Fruit fly (Drosophila melanogaster) whole organism, embryonic: ENCODE data around the gene CG17121.

Source experiments
- Abd-B ChIP-seq: fragments of 200-800 bp; sonication (Bioruptor generic); optimal IDR thresholded peaks from 2 replicates; lab custom pipeline; 2018; ENCODE audit warnings: missing biosample characterization, mild to moderate bottlenecking, missing genetic modification characterization, moderate library complexity
- Awh ChIP-seq: fragments of 200-800 bp; sonication (Bioruptor generic); IDR thresholded peaks from 2 replicates; pipeline ENCODE4, ENCODE4 v1.3.6; 2022; ENCODE audit warnings: missing biosample characterization, missing genetic modification characterization
- Bgb ChIP-seq: fragments of 200-800 bp; sonication (Bioruptor generic); IDR thresholded peaks from 2 replicates; pipeline ENCODE4 v1.3.6; 2022; ENCODE audit warnings: missing biosample characterization, missing genetic modification characterization; ENCODE audit not compliant: partially characterized antibody
- Bteb2 ChIP-seq: fragments of 200-800 bp; sonication (Bioruptor generic); optimal IDR thresholded peaks from 2 replicates; lab custom pipeline; 2016; ENCODE audit warnings: missing biosample characterization, missing genetic modification characterization
- CG11456 ChIP-seq: fragments of 200-800 bp; sonication (Bioruptor generic); IDR thresholded peaks from 3 replicates; pipeline ENCODE4 v1.3.6; 2022; ENCODE audit warnings: missing biosample characterization, missing genetic modification characterization
- CG16815 ChIP-seq: fragments of 200-800 bp; sonication (Bioruptor generic); optimal IDR thresholded peaks from 3 replicates; lab custom pipeline; 2017; ENCODE audit warnings: missing biosample characterization, mild to moderate bottlenecking, missing genetic modification characterization
- CG17359 ChIP-seq: fragments of 200-800 bp; sonication (Bioruptor generic); optimal IDR thresholded peaks from 3 replicates; lab custom pipeline; 2018; ENCODE audit warnings: missing biosample characterization, mild to moderate bottlenecking, missing genetic modification characterization, moderate library complexity
- CG18599 ChIP-seq: fragments of 200-800 bp; sonication (Bioruptor generic); optimal IDR thresholded peaks from 3 replicates; lab custom pipeline; 2017; ENCODE audit warnings: missing biosample characterization, missing genetic modification characterization, mild to moderate bottlenecking, moderate library complexity, missing genetic modification reagents
- CG2889 ChIP-seq: fragments of 200-800 bp; sonication (Bioruptor generic); IDR thresholded peaks from 3 replicates; pipeline ENCODE4 v1.3.6; 2022; ENCODE audit warnings: missing biosample characterization, missing genetic modification characterization
- CG30431 ChIP-seq: fragments of 200-800 bp; sonication (Bioruptor generic); optimal IDR thresholded peaks from 2 replicates; lab custom pipeline; 2017; ENCODE audit warnings: missing biosample characterization, missing genetic modification characterization
- CG32532 ChIP-seq: fragments of 200-800 bp; sonication (Bioruptor generic); IDR thresholded peaks from 2 replicates; pipeline ENCODE4 v1.3.6; 2022; ENCODE audit warnings: missing biosample characterization, missing genetic modification characterization
- CG34422 ChIP-seq: fragments of 200-800 bp; sonication (Bioruptor generic); IDR thresholded peaks from 3 replicates; pipeline ENCODE4 v1.3.6; 2022; ENCODE audit warnings: missing biosample characterization, missing genetic modification characterization
- CG5180 ChIP-seq: fragments of 200-800 bp; sonication (Bioruptor generic); optimal IDR thresholded peaks from 3 replicates; lab custom pipeline; 2017; ENCODE audit warnings: missing biosample characterization, missing genetic modification characterization, mild to moderate bottlenecking, moderate library complexity, missing genetic modification reagents
- CG6654 ChIP-seq: fragments of 200-800 bp; sonication (Bioruptor generic); optimal IDR thresholded peaks from 2 replicates; lab custom pipeline; 2017; ENCODE audit warnings: missing biosample characterization, mild to moderate bottlenecking, missing genetic modification characterization
- CG7839 ChIP-seq: fragments of 200-800 bp; sonication (Bioruptor generic); optimal IDR thresholded peaks from 3 replicates; lab custom pipeline; 2018; ENCODE audit warnings: missing biosample characterization, mild to moderate bottlenecking, missing genetic modification characterization, moderate library complexity
- CG8359 ChIP-seq: fragments of 200-800 bp; sonication (Bioruptor generic); optimal IDR thresholded peaks from 2 replicates; lab custom pipeline; 2017; ENCODE audit warnings: missing biosample characterization, mild to moderate bottlenecking, missing genetic modification characterization, borderline replicate concordance
- CG9437 ChIP-seq: fragments of 200-800 bp; sonication (Bioruptor generic); optimal IDR thresholded peaks from 2 replicates; lab custom pipeline; 2018; ENCODE audit warnings: missing biosample characterization, mild to moderate bottlenecking, missing genetic modification characterization
- CTCF ChIP-seq: fragments of 200-800 bp; sonication (Bioruptor generic); optimal IDR thresholded peaks from 2 replicates; lab custom pipeline; 2017; ENCODE audit warnings: missing biosample characterization, mild to moderate bottlenecking, missing genetic modification characterization, moderate library complexity
- Chrac-16 ChIP-seq: fragments of 200-800 bp; sonication (Bioruptor generic); optimal IDR thresholded peaks from 3 replicates; lab custom pipeline; 2016; ENCODE audit warnings: missing biosample characterization, missing genetic modification characterization
- CrebB ChIP-seq: fragments of 200-800 bp; sonication (Bioruptor generic); optimal IDR thresholded peaks from 3 replicates; lab custom pipeline; 2018; ENCODE audit warnings: missing biosample characterization, mild to moderate bottlenecking, missing genetic modification characterization
- Dad ChIP-seq: fragments of 200-800 bp; sonication (Bioruptor generic); optimal IDR thresholded peaks from 3 replicates; lab custom pipeline; 2016; ENCODE audit warnings: missing biosample characterization, missing genetic modification characterization
- Dip3 ChIP-seq: fragments of 200-800 bp; sonication (Bioruptor generic); optimal IDR thresholded peaks from 3 replicates; lab custom pipeline; 2016; ENCODE audit warnings: missing biosample characterization, missing genetic modification characterization
- Dref ChIP-seq: fragments of 200-800 bp; sonication (Bioruptor generic); IDR thresholded peaks from 2 replicates; pipeline ENCODE4 v1.3.6; 2022; ENCODE audit warnings: missing biosample characterization, missing genetic modification characterization
- Drgx ChIP-seq: fragments of 200-800 bp; sonication (Bioruptor generic); IDR thresholded peaks from 2 replicates; pipeline ENCODE4 v1.3.6; 2022; ENCODE audit warnings: missing biosample characterization, missing genetic modification characterization
- Eip74EF ChIP-seq, 2 experiments: fragments of 200-800 bp in 1 of 2; fragments of >200 bp in 1 of 2; sonication (Bioruptor generic) in 1 of 2; optimal IDR thresholded peaks; 2 replicates each; lab custom pipeline; 2017 to 2019; ENCODE audit warnings: missing biosample characterization in 2 of 2, missing genetic modification characterization in 2 of 2, mild to moderate bottlenecking in 1 of 2, moderate library complexity in 1 of 2
- Elba2 ChIP-seq: fragments of 200-800 bp; sonication (Bioruptor generic); optimal IDR thresholded peaks from 3 replicates; lab custom pipeline; 2016; ENCODE audit warnings: missing biosample characterization, missing genetic modification characterization
- HHEX ChIP-seq: fragments of 200-800 bp; sonication (Bioruptor generic); optimal IDR thresholded peaks from 3 replicates; lab custom pipeline; 2017; ENCODE audit warnings: missing biosample characterization, mild to moderate bottlenecking, missing genetic modification characterization, missing genetic modification reagents
- Jarid2 ChIP-seq: fragments of 200-800 bp; sonication (Bioruptor generic); optimal IDR thresholded peaks from 3 replicates; lab custom pipeline; 2017; ENCODE audit warnings: mild to moderate bottlenecking, missing biosample characterization, missing genetic modification reagents, missing genetic modification characterization
- Med ChIP-seq: fragments of 200-800 bp; sonication (Bioruptor generic); peaks from one replicate; lab custom pipeline; 2016; ENCODE audit warnings: missing biosample characterization, missing genetic modification characterization, mild to moderate bottlenecking, inconsistent platforms, moderate library complexity
- Myb ChIP-seq: fragments of 200-800 bp; sonication (Bioruptor generic); optimal IDR thresholded peaks from 2 replicates; lab custom pipeline; 2016; ENCODE audit warnings: missing biosample characterization, missing genetic modification characterization
- Nf-YB ChIP-seq: fragments of 200-800 bp; sonication (Bioruptor generic); optimal IDR thresholded peaks from 3 replicates; lab custom pipeline; 2019; ENCODE audit warnings: missing biosample characterization, mild to moderate bottlenecking, missing genetic modification characterization, moderate library complexity
- az2 ChIP-seq: fragments of 200-800 bp; sonication (Bioruptor generic); optimal IDR thresholded peaks from 3 replicates; lab custom pipeline; 2016; ENCODE audit warnings: missing biosample characterization, missing genetic modification characterization
- chinmo ChIP-seq: fragments of 200-800 bp; sonication (Bioruptor generic); IDR thresholded peaks from 4 replicates; pipeline ENCODE4 v1.3.6; 2022; ENCODE audit warnings: missing biosample characterization, missing genetic modification characterization; ENCODE audit not compliant: partially characterized antibody
- ci ChIP-seq: fragments of 200-800 bp; sonication (Bioruptor generic); IDR thresholded peaks from 3 replicates; pipeline ENCODE4 v1.3.6; 2022; ENCODE audit warnings: missing biosample characterization, missing genetic modification characterization
- crc ChIP-seq: fragments of 200-800 bp; sonication (Bioruptor generic); optimal IDR thresholded peaks from 2 replicates; lab custom pipeline; 2016; ENCODE audit warnings: missing biosample characterization, missing genetic modification characterization
- crp ChIP-seq, 2 experiments: fragments of 200-800 bp; sonication (Bioruptor generic); optimal IDR thresholded peaks; 2 replicates in 1 of 2; 3 replicates in 1 of 2; lab custom pipeline; 2017; ENCODE audit warnings: missing biosample characterization in 2 of 2, missing genetic modification characterization in 2 of 2, mild to moderate bottlenecking in 1 of 2, moderate library complexity in 1 of 2
- eve ChIP-seq, 2 experiments: fragments of >200 bp; optimal IDR thresholded peaks; 2 replicates each; lab custom pipeline; 2017; ENCODE audit warnings: missing biosample characterization in 2 of 2, missing genetic modification characterization in 2 of 2
- ftz-f1 ChIP-seq: fragments of 200-800 bp; sonication (Bioruptor generic); optimal IDR thresholded peaks from 2 replicates; lab custom pipeline; 2016; ENCODE audit warnings: missing biosample characterization, missing genetic modification characterization
- gfzf ChIP-seq: fragments of 200-800 bp; sonication (Bioruptor generic); optimal IDR thresholded peaks from 2 replicates; lab custom pipeline; 2016; ENCODE audit warnings: missing biosample characterization, mild to moderate bottlenecking, missing genetic modification characterization, moderate library complexity
- grn ChIP-seq: fragments of 200-800 bp; sonication (Bioruptor generic); optimal IDR thresholded peaks from 3 replicates; lab custom pipeline; 2017; ENCODE audit warnings: missing biosample characterization, missing genetic modification characterization
- her ChIP-seq: fragments of 200-800 bp; sonication (Bioruptor generic); optimal IDR thresholded peaks from 2 replicates; lab custom pipeline; 2016; ENCODE audit warnings: missing biosample characterization, missing genetic modification characterization
- lmd ChIP-seq: fragments of 200-800 bp; sonication (Bioruptor generic); IDR thresholded peaks from 2 replicates; pipeline ENCODE4 v1.3.6; 2022; ENCODE audit warnings: missing biosample characterization, missing genetic modification characterization
- oc ChIP-seq: fragments of 200-800 bp; sonication (Bioruptor generic); optimal IDR thresholded peaks from 2 replicates; lab custom pipeline; 2018; ENCODE audit warnings: missing biosample characterization, mild to moderate bottlenecking, missing genetic modification characterization, moderate library complexity
- pan ChIP-seq, 4 experiments: fragments of >200 bp in 3 of 4; fragments of 200-800 bp in 1 of 4; sonication (Bioruptor generic) in 1 of 4; optimal IDR thresholded peaks in 3 of 4; IDR thresholded peaks in 1 of 4; 2 replicates each; pipeline versions ENCODE4 v1.3.6 to Lab custom; 2017 to 2022; ENCODE audit warnings: missing biosample characterization in 2 of 4, missing genetic modification characterization in 2 of 4, mixed read lengths in 1 of 4
- pita ChIP-seq: fragments of 200-800 bp; sonication (Bioruptor generic); optimal IDR thresholded peaks from 2 replicates; lab custom pipeline; 2017; ENCODE audit warnings: missing biosample characterization, mild to moderate bottlenecking, missing genetic modification characterization
- pzg ChIP-seq: fragments of 200-800 bp; sonication (Bioruptor generic); optimal IDR thresholded peaks from 3 replicates; lab custom pipeline; 2018; ENCODE audit warnings: missing biosample characterization, mild to moderate bottlenecking, missing genetic modification characterization, moderate library complexity
- ranshi ChIP-seq: fragments of 200-800 bp; sonication (Bioruptor generic); IDR thresholded peaks from 2 replicates; pipeline ENCODE4 v1.3.6; 2022; ENCODE audit warnings: missing biosample characterization, missing genetic modification characterization
- sens ChIP-seq: fragments of 200-800 bp; sonication (Bioruptor generic); peaks from one replicate; lab custom pipeline; 2016; ENCODE audit warnings: missing biosample characterization, missing genetic modification characterization
- sob ChIP-seq: fragments of 200-800 bp; sonication (Bioruptor generic); IDR thresholded peaks from 2 replicates; pipeline ENCODE4 v1.3.6; 2022; ENCODE audit warnings: missing biosample characterization, missing genetic modification characterization
- vvl ChIP-seq: fragments of 200-800 bp; sonication (Bioruptor generic); IDR thresholded peaks from 2 replicates; pipeline ENCODE4 v1.3.6; 2022; ENCODE audit warnings: missing biosample characterization, missing genetic modification characterization

CG17121 gene

DNA sequence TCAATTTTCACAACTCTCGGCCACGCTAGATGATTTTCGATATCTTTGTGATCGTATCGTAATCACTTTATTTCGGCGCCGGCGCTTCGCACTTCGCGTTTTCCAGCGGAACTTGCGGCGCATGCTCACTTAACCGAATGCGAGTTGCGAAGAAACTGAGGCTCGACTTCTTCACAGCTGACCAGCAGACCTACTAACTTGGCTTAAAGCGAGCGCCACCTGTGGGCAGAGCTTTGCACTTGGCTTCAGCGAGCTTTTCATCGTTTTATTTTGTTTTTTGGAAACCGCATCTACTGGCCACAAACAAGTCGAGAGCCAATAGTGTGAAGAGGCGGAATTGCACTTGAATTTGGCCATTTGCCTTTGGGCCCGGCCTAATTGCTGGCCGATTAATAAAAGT, 37.6 kb downstream of the CG17121 start, which contains the start of gene CG34375:
CG34375 (minus strand) TSS at position 157 of the 400 bp plus-strand sequence.
- TF ChIP-seq ranshi (GFP tag; lab: Robert Waterston, UW): no peak
- no peak for TF ChIP-seq pita (GFP tag; lab: Kevin White, UChicago)
- TF ChIP-seq sens (GFP tag; lab: Kevin White, UChicago): peak; percentile 12
- peak in 1 of 2 experiments; percentile 57 for TF ChIP-seq crp (GFP tag; optimal IDR thresholded peaks at IDR 0.05; lab: Kevin White, UChicago)
- peak; percentile 4 for TF ChIP-seq CG17359 (tag; lab: Kevin White, UChicago)
- no peak for TF ChIP-seq eve (GFP tag; optimal IDR thresholded peaks at IDR 0.05; lab: Kevin White, UChicago)
- peak; percentile 25; the same call in 1 of the 2 replicates for TF ChIP-seq vvl
- peak in 1 of 2 experiments; percentile 17 for TF ChIP-seq Eip74EF (GFP tag; optimal IDR thresholded peaks at IDR 0.05; lab: Kevin White, UChicago)
- TF ChIP-seq CTCF (GFP tag; lab: Kevin White, UChicago): peak; percentile 89
- TF ChIP-seq Myb: peak; percentile 48
- no peak for TF ChIP-seq CG6654 (GFP tag; lab: Kevin White, UChicago)
- no peak for TF ChIP-seq Dad (GFP tag; lab: Kevin White, UChicago)
- TF ChIP-seq chinmo: peak; percentile 61; the same call in 1 of the 4 replicates
- no peak; the same call in 1 of the 2 replicates for TF ChIP-seq lmd (GFP tag; lab: Robert Waterston, UW)
- 0 out of 2 replicates have a peak, but pooled peaks have one; percentile 5 for TF ChIP-seq sob
- no peak for TF ChIP-seq crc (GFP tag; lab: Kevin White, UChicago)
- TF ChIP-seq grn (GFP tag; lab: Kevin White, UChicago): peak; percentile 21
- no peak for TF ChIP-seq CG30431 (GFP tag; lab: Kevin White, UChicago)
- TF ChIP-seq Dref: no peak
- TF ChIP-seq Awh (GFP tag; lab: Robert Waterston, UW): 0 out of 2 replicates have a peak, but pooled peaks have one; percentile 14
- no peak for TF ChIP-seq Nf-YB (GFP tag; lab: Kevin White, UChicago)
- TF ChIP-seq Jarid2 (GFP tag; lab: Kevin White, UChicago): peak; percentile 28
- TF ChIP-seq Elba2 (GFP tag; lab: Kevin White, UChicago): no peak
- TF ChIP-seq Bgb (GFP tag; lab: Robert Waterston, UW): 0 out of 2 replicates have a peak, but pooled peaks have one; percentile 10
- TF ChIP-seq az2 (GFP tag; lab: Kevin White, UChicago): no peak
- TF ChIP-seq Chrac-16 (GFP tag; lab: Kevin White, UChicago): no peak
- TF ChIP-seq Bteb2 (GFP tag; lab: Kevin White, UChicago): no peak
- no peak; the same call in 1 of the 2 replicates for TF ChIP-seq CG32532 (GFP tag; lab: Robert Waterston, UW)
- no peak for TF ChIP-seq Dip3 (GFP tag; lab: Kevin White, UChicago)
- peak; percentile 79 for TF ChIP-seq Med
- no peak for TF ChIP-seq CrebB (tag; lab: Kevin White, UChicago)
- TF ChIP-seq ftz-f1 (GFP tag; lab: Kevin White, UChicago): peak; percentile 17
- no peak for TF ChIP-seq pzg (GFP tag; lab: Kevin White, UChicago)
- no peak for TF ChIP-seq CG16815 (GFP tag; lab: Kevin White, UChicago)
- peak; percentile 19; the same call in 1 of the 3 replicates for TF ChIP-seq CG11456 (GFP tag; lab: Robert Waterston, UW)
- no peak for TF ChIP-seq Abd-B (GFP tag; lab: Kevin White, UChicago)
- TF ChIP-seq ci (GFP tag; lab: Robert Waterston, UW): 0 out of 3 replicates have a peak, but pooled peaks have one; percentile 35
- 0 out of 3 replicates have a peak, but pooled peaks have one; percentile 46 for TF ChIP-seq CG34422 (GFP tag; lab: Robert Waterston, UW)
- no peak for TF ChIP-seq gfzf
- no peak for TF ChIP-seq CG7839 (tag; lab: Kevin White, UChicago)
- TF ChIP-seq CG9437 (GFP tag; lab: Kevin White, UChicago): no peak
- no peak for TF ChIP-seq HHEX (GFP tag; lab: Kevin White, UChicago)
- no peak for TF ChIP-seq her (GFP tag; lab: Kevin White, UChicago)
- no peak for TF ChIP-seq CG8359
- TF ChIP-seq CG2889: no peak
- peak; percentile 19 for TF ChIP-seq oc (tag; lab: Kevin White, UChicago)
- no peak for TF ChIP-seq CG5180 (GFP tag; lab: Kevin White, UChicago)
- TF ChIP-seq CG18599 (GFP tag; lab: Kevin White, UChicago): no peak
- TF ChIP-seq Drgx (GFP tag; lab: Robert Waterston, UW): 0 out of 2 replicates have a peak, but pooled peaks have one; percentile 12
- TF ChIP-seq pan (optimal IDR thresholded peaks at IDR 0.05; lab: Kevin White, UChicago): no peak
- TF ChIP-seq pan (GFP tag; optimal IDR thresholded peaks at IDR 0.05 in 1 of 2, IDR thresholded peaks at IDR 0.05 in 1 of 2): no peak
